Worm (Caenorhabditis elegans): Measurements from ENCODE around the gene F42C5.3.

ce11 chrIV:7291066-7291465 is 3.7 kb upstream of the F42C5.3 start:
- TF ChIP-seq tbx-2 (tag; optimal IDR thresholded peaks at IDR 0.05) = no peak
- TF ChIP-seq ceh-2 (tag; optimal IDR thresholded peaks at IDR 0.05) = no peak

Data from whole organism, late embryonic.